Fruit fly (Drosophila melanogaster) whole organism, embryonic: ENCODE measurements around the gene LysRS.

Source experiments
- Abd-B ChIP-seq: fragments of 200-800 bp; sonication (Bioruptor generic); optimal IDR thresholded peaks from 2 replicates; lab custom pipeline; 2018; ENCODE audit warnings: missing biosample characterization, mild to moderate bottlenecking, missing genetic modification characterization, moderate library complexity
- CG10209 ChIP-seq: fragments of 200-800 bp; sonication (Bioruptor generic); optimal IDR thresholded peaks from 3 replicates; lab custom pipeline; 2017; ENCODE audit warnings: missing biosample characterization, mild to moderate bottlenecking, missing genetic modification characterization, missing genetic modification reagents
- CG10274 ChIP-seq: fragments of 200-800 bp; sonication (Bioruptor generic); optimal IDR thresholded peaks from 3 replicates; lab custom pipeline; 2017; ENCODE audit warnings: missing biosample characterization, mild to moderate bottlenecking, missing genetic modification characterization
- CG11398 ChIP-seq: fragments of 200-800 bp; sonication (Bioruptor generic); optimal IDR thresholded peaks from 2 replicates; lab custom pipeline; 2016; ENCODE audit warnings: missing biosample characterization, missing genetic modification characterization
- CG11696 ChIP-seq: fragments of 200-800 bp; sonication (Bioruptor generic); IDR thresholded peaks from 2 replicates; pipeline ENCODE4 v1.3.6; 2022; ENCODE audit warnings: missing biosample characterization, missing genetic modification characterization
- CG12769 ChIP-seq: fragments of 200-800 bp; sonication (Bioruptor generic); optimal IDR thresholded peaks from 2 replicates; lab custom pipeline; 2019; ENCODE audit warnings: missing biosample characterization, mild to moderate bottlenecking, missing genetic modification characterization, moderate library complexity
- CG13624 ChIP-seq: fragments of 200-800 bp; sonication (Bioruptor generic); optimal IDR thresholded peaks from 2 replicates; lab custom pipeline; 2016; ENCODE audit warnings: missing biosample characterization, missing genetic modification characterization
- CG14965 ChIP-seq: fragments of 200-800 bp; sonication (Bioruptor generic); optimal IDR thresholded peaks from 2 replicates; lab custom pipeline; 2016; ENCODE audit warnings: missing biosample characterization, missing genetic modification characterization, borderline replicate concordance
- CG16815 ChIP-seq: fragments of 200-800 bp; sonication (Bioruptor generic); optimal IDR thresholded peaks from 3 replicates; lab custom pipeline; 2017; ENCODE audit warnings: missing biosample characterization, mild to moderate bottlenecking, missing genetic modification characterization
- CG17361 ChIP-seq: fragments of 200-800 bp; sonication (Bioruptor generic); IDR thresholded peaks from 3 replicates; pipeline ENCODE4 v1.3.6; 2022; ENCODE audit warnings: missing biosample characterization, missing genetic modification characterization
- CG17385 ChIP-seq: fragments of 200-800 bp; sonication (Bioruptor generic); optimal IDR thresholded peaks from 3 replicates; lab custom pipeline; 2018; ENCODE audit warnings: missing biosample characterization, mild to moderate bottlenecking, missing genetic modification characterization
- CG30431 ChIP-seq: fragments of 200-800 bp; sonication (Bioruptor generic); optimal IDR thresholded peaks from 2 replicates; lab custom pipeline; 2017; ENCODE audit warnings: missing biosample characterization, missing genetic modification characterization
- CG32532 ChIP-seq: fragments of 200-800 bp; sonication (Bioruptor generic); IDR thresholded peaks from 2 replicates; pipeline ENCODE4 v1.3.6; 2022; ENCODE audit warnings: missing biosample characterization, missing genetic modification characterization
- CG3726 ChIP-seq: fragments of 200-800 bp; sonication (Bioruptor generic); IDR thresholded peaks from 3 replicates; pipeline ENCODE4, ENCODE4 v1.3.6; 2022; ENCODE audit warnings: missing biosample characterization, missing genetic modification characterization
- CG3847 ChIP-seq: fragments of 200-800 bp; sonication (Bioruptor generic); IDR thresholded peaks from 2 replicates; pipeline ENCODE4 v1.3.6; 2022; ENCODE audit warnings: missing biosample characterization, missing genetic modification characterization
- CG4360 ChIP-seq: fragments of 200-800 bp; sonication (Bioruptor generic); IDR thresholded peaks from 2 replicates; pipeline ENCODE4 v1.3.6; 2022; ENCODE audit warnings: missing biosample characterization, missing genetic modification characterization
- CG4404 ChIP-seq: fragments of 200-800 bp; sonication (Bioruptor generic); IDR thresholded peaks from 2 replicates; pipeline ENCODE4 v1.3.6; 2022; ENCODE audit warnings: missing biosample characterization, missing genetic modification characterization
- CG5180 ChIP-seq: fragments of 200-800 bp; sonication (Bioruptor generic); optimal IDR thresholded peaks from 3 replicates; lab custom pipeline; 2017; ENCODE audit warnings: missing biosample characterization, missing genetic modification characterization, mild to moderate bottlenecking, moderate library complexity, missing genetic modification reagents
- CG6813 ChIP-seq: fragments of 200-800 bp; sonication (Bioruptor generic); optimal IDR thresholded peaks from 2 replicates; lab custom pipeline; 2017; ENCODE audit warnings: missing biosample characterization, missing genetic modification characterization, mild to moderate bottlenecking, moderate library complexity, missing genetic modification reagents
- CG8944 ChIP-seq: fragments of 200-800 bp; sonication (Bioruptor generic); optimal IDR thresholded peaks from 3 replicates; lab custom pipeline; 2016; ENCODE audit warnings: missing biosample characterization, missing genetic modification characterization
- CG9215 ChIP-seq: fragments of 200-800 bp; sonication (Bioruptor generic); IDR thresholded peaks from 2 replicates; pipeline ENCODE4 v1.3.6; 2022; ENCODE audit warnings: missing biosample characterization, missing genetic modification characterization
- E2f1 ChIP-seq: fragments of 200-800 bp; sonication (Bioruptor generic); IDR thresholded peaks from 2 replicates; pipeline ENCODE4 v1.3.6; 2022; ENCODE audit warnings: missing biosample characterization, missing genetic modification characterization
- Fer3 ChIP-seq: fragments of 200-800 bp; sonication (Bioruptor generic); optimal IDR thresholded peaks from 2 replicates; lab custom pipeline; 2018; ENCODE audit warnings: missing biosample characterization, mild to moderate bottlenecking, missing genetic modification characterization, moderate library complexity
- GATAe ChIP-seq: fragments of 200-800 bp; sonication (Bioruptor generic); conservative IDR thresholded peaks from 2 replicates; pipeline ENCODE4 v1.3.6; 2022; ENCODE audit warnings: missing biosample characterization, missing genetic modification characterization
- H15 ChIP-seq: fragments of 200-800 bp; sonication (Bioruptor generic); IDR thresholded peaks from 3 replicates; pipeline ENCODE4 v1.3.6; 2022; ENCODE audit warnings: missing biosample characterization, missing genetic modification characterization
- HLH4C ChIP-seq: fragments of 200-800 bp; sonication (Bioruptor generic); IDR thresholded peaks from 3 replicates; pipeline ENCODE4 v1.3.6; 2022; ENCODE audit warnings: missing biosample characterization, missing genetic modification characterization; ENCODE audit not compliant: partially characterized antibody
- Hand ChIP-seq: fragments of 200-800 bp; sonication (Bioruptor generic); optimal IDR thresholded peaks from 2 replicates; lab custom pipeline; 2017; ENCODE audit warnings: mild to moderate bottlenecking, missing biosample characterization, missing genetic modification reagents, missing genetic modification characterization
- Jarid2 ChIP-seq: fragments of 200-800 bp; sonication (Bioruptor generic); optimal IDR thresholded peaks from 3 replicates; lab custom pipeline; 2017; ENCODE audit warnings: mild to moderate bottlenecking, missing biosample characterization, missing genetic modification reagents, missing genetic modification characterization
- TFAM ChIP-seq: fragments of 200-800 bp; sonication (Bioruptor generic); optimal IDR thresholded peaks from 2 replicates; lab custom pipeline; 2017; ENCODE audit warnings: missing biosample characterization, missing genetic modification characterization, inconsistent platforms
- az2 ChIP-seq: fragments of 200-800 bp; sonication (Bioruptor generic); optimal IDR thresholded peaks from 3 replicates; lab custom pipeline; 2016; ENCODE audit warnings: missing biosample characterization, missing genetic modification characterization
- btn ChIP-seq: fragments of 200-800 bp; sonication (Bioruptor generic); optimal IDR thresholded peaks from 2 replicates; lab custom pipeline; 2016; ENCODE audit warnings: missing biosample characterization, missing genetic modification characterization
- cwo ChIP-seq: fragments of 200-800 bp; sonication (Bioruptor generic); optimal IDR thresholded peaks from 3 replicates; lab custom pipeline; 2017; ENCODE audit warnings: missing biosample characterization, missing genetic modification characterization, mild to moderate bottlenecking, moderate library complexity, missing genetic modification reagents
- dmrt11E ChIP-seq: fragments of 200-800 bp; sonication (Bioruptor generic); optimal IDR thresholded peaks from 3 replicates; lab custom pipeline; 2018; ENCODE audit warnings: missing biosample characterization, mild to moderate bottlenecking, missing genetic modification characterization, moderate library complexity
- ems ChIP-seq: fragments of 200-800 bp; sonication (Bioruptor generic); optimal IDR thresholded peaks from 3 replicates; lab custom pipeline; 2016; ENCODE audit warnings: missing biosample characterization, missing genetic modification characterization
- fd102C ChIP-seq: fragments of 200-800 bp; sonication (Bioruptor generic); optimal IDR thresholded peaks from 2 replicates; lab custom pipeline; 2018; ENCODE audit warnings: missing biosample characterization, mild to moderate bottlenecking, missing genetic modification characterization, moderate library complexity
- ftz-f1 ChIP-seq: fragments of 200-800 bp; sonication (Bioruptor generic); optimal IDR thresholded peaks from 2 replicates; lab custom pipeline; 2016; ENCODE audit warnings: missing biosample characterization, missing genetic modification characterization
- gem ChIP-seq: fragments of 200-800 bp; sonication (Bioruptor generic); optimal IDR thresholded peaks from 2 replicates; lab custom pipeline; 2019; ENCODE audit warnings: missing biosample characterization, mild to moderate bottlenecking, missing genetic modification characterization, moderate library complexity
- grau ChIP-seq: fragments of 200-800 bp; optimal IDR thresholded peaks from 3 replicates; lab custom pipeline; 2019; ENCODE audit warnings: missing biosample characterization, mild to moderate bottlenecking, missing genetic modification characterization, moderate library complexity
- nmo ChIP-seq: fragments of 200-800 bp; sonication (Bioruptor generic); optimal IDR thresholded peaks from 2 replicates; lab custom pipeline; 2018; ENCODE audit warnings: missing biosample characterization, mild to moderate bottlenecking, missing genetic modification characterization, moderate library complexity
- phol ChIP-seq: fragments of 200-800 bp; sonication (Bioruptor generic); optimal IDR thresholded peaks from 3 replicates; lab custom pipeline; 2018; ENCODE audit warnings: missing biosample characterization, mild to moderate bottlenecking, missing genetic modification characterization, moderate library complexity
- rib ChIP-seq: fragments of 200-800 bp; sonication (Bioruptor generic); IDR thresholded peaks from 2 replicates; pipeline ENCODE4 v1.3.6; 2022; ENCODE audit warnings: missing biosample characterization, missing genetic modification characterization
- run ChIP-seq: fragments of 200-800 bp; sonication (Bioruptor generic); optimal IDR thresholded peaks from 3 replicates; lab custom pipeline; 2018; ENCODE audit warnings: missing biosample characterization, mild to moderate bottlenecking, missing genetic modification characterization
- schlank ChIP-seq: fragments of 200-800 bp; sonication (Bioruptor generic); optimal IDR thresholded peaks from 2 replicates; lab custom pipeline; 2018; ENCODE audit warnings: missing biosample characterization, mild to moderate bottlenecking, missing genetic modification characterization
- slbo ChIP-seq: fragments of 200-800 bp; sonication (Bioruptor generic); IDR thresholded peaks from 2 replicates; pipeline ENCODE4 v1.3.6; 2022; ENCODE audit warnings: missing biosample characterization, missing genetic modification characterization
- ssp ChIP-seq: fragments of 200-800 bp; sonication (Bioruptor generic); IDR thresholded peaks from 2 replicates; pipeline ENCODE4 v1.3.6; 2022; ENCODE audit warnings: missing biosample characterization, missing genetic modification characterization
- tgo ChIP-seq: fragments of 200-800 bp; sonication (Bioruptor generic); IDR thresholded peaks from 3 replicates; pipeline ENCODE4 v1.3.6; 2022; ENCODE audit warnings: missing biosample characterization, missing genetic modification characterization
- vvl ChIP-seq: fragments of 200-800 bp; sonication (Bioruptor generic); IDR thresholded peaks from 2 replicates; pipeline ENCODE4 v1.3.6; 2022; ENCODE audit warnings: missing biosample characterization, missing genetic modification characterization
- z ChIP-seq: fragments of 200-800 bp; sonication (Bioruptor generic); IDR thresholded peaks from 3 replicates; pipeline ENCODE4 v1.3.6; 2022; ENCODE audit warnings: missing biosample characterization, missing genetic modification characterization

Gene LysRS

DNA sequence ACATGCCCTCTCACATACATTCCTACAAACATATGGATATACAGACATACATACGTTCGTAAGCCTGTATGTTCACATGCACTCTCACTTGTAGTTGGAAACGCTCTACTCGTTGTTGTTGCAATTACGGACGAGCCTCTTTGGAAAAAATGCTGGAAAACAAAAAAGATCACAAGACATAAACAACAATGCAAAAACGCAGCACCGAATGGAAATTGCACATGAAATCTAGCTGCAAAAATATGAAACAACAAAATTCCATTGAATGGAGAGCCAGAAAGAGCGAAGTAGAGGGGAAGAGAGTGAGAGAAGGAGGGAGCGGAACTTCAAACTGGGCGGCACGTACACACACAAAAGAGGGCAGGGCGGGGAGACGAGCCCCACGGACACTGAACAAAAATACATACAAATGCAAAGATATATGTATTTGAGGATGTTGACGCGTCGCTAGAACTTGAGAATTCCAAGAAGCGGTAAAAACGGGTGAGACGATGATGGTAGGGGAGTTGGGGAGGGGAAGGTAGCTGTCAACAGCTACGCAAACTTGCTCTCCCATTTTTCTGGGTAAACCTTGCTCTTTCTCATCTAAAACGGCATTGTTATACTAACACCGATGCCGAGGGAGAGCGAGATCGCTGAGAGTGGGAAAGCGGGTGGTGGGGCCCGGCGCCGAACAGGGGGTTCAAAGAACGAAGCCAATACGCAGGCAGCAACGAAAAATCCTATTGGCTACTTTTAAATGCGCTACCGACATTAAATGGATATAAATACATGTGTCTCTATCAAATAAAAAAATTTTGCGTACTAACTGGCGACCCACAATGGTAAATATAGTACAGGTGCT, 24.4 kb downstream of the LysRS start (continued):
- peak; percentile 79 for TF ChIP-seq z (GFP tag; lab: Robert Waterston, UW)
- peak; percentile 34; the same call in 1 of the 2 replicates for TF ChIP-seq CG4404 (GFP tag; lab: Robert Waterston, UW)
- no peak for TF ChIP-seq CG10209 (GFP tag; lab: Kevin White, UChicago)
- TF ChIP-seq fd102C (GFP tag; lab: Kevin White, UChicago) = no peak
- no peak for TF ChIP-seq CG4360
- peak; percentile 1 for TF ChIP-seq schlank (tag; lab: Kevin White, UChicago)
- no peak for TF ChIP-seq CG11696
- no peak for TF ChIP-seq nmo (GFP tag; lab: Kevin White, UChicago)
- 0 out of 2 replicates have a peak, but pooled peaks have one; percentile 17 for TF ChIP-seq vvl (GFP tag; lab: Robert Waterston, UW)
- no peak for TF ChIP-seq CG3726 (GFP tag; lab: Robert Waterston, UW)
- peak; percentile 30 for TF ChIP-seq CG13624 (GFP tag; lab: Kevin White, UChicago)
- TF ChIP-seq rib = peak; percentile 78; the same call in 1 of the 2 replicates
- TF ChIP-seq CG10274 (GFP tag; lab: Kevin White, UChicago) = peak; percentile 73
- peak; percentile 13; the same call in 1 of the 3 replicates for TF ChIP-seq tgo (GFP tag; lab: Robert Waterston, UW)
- peak; percentile 51 for TF ChIP-seq gem (tag; lab: Kevin White, UChicago)
- TF ChIP-seq Abd-B (GFP tag; lab: Kevin White, UChicago) = peak; percentile 61
- TF ChIP-seq CG12769 = peak; percentile 89
- no peak for TF ChIP-seq GATAe (GFP tag; lab: Robert Waterston, UW)
- no peak for TF ChIP-seq HLH4C
- TF ChIP-seq ftz-f1 = peak; percentile 93
- peak; percentile 4 for TF ChIP-seq CG16815 (GFP tag; lab: Kevin White, UChicago)
- peak; percentile 45 for TF ChIP-seq CG11398 (GFP tag; lab: Kevin White, UChicago)
- no peak; the same call in 1 of the 3 replicates for TF ChIP-seq CG17361 (GFP tag; lab: Robert Waterston, UW)
- TF ChIP-seq btn (GFP tag; lab: Kevin White, UChicago) = no peak
- TF ChIP-seq ems (GFP tag; lab: Kevin White, UChicago) = no peak
- 0 out of 2 replicates have a peak, but pooled peaks have one; percentile 42 for TF ChIP-seq CG3847
- peak; percentile 55 for TF ChIP-seq CG32532 (GFP tag; lab: Robert Waterston, UW)
- TF ChIP-seq Fer3 (tag; lab: Kevin White, UChicago) = no peak
- TF ChIP-seq grau (tag; lab: Kevin White, UChicago) = peak; percentile 44
- TF ChIP-seq Jarid2 = no peak
- no peak for TF ChIP-seq az2 (GFP tag; lab: Kevin White, UChicago)
- no peak for TF ChIP-seq CG5180 (GFP tag; lab: Kevin White, UChicago)
- TF ChIP-seq H15 (GFP tag; lab: Robert Waterston, UW) = no peak
- TF ChIP-seq CG9215 (GFP tag; lab: Robert Waterston, UW) = peak; percentile 42; the same call in 1 of the 2 replicates
- peak; percentile 14 for TF ChIP-seq CG30431 (GFP tag; lab: Kevin White, UChicago)
- TF ChIP-seq phol = peak; percentile 20
- TF ChIP-seq ssp = 0 out of 2 replicates have a peak, but pooled peaks have one; percentile 19
- TF ChIP-seq Hand = peak; percentile 12
- TF ChIP-seq slbo (GFP tag; lab: Robert Waterston, UW) = peak; percentile 57; the same call in 1 of the 2 replicates
- TF ChIP-seq CG8944 (GFP tag; lab: Kevin White, UChicago) = no peak
- no peak for TF ChIP-seq CG17385 (GFP tag; lab: Kevin White, UChicago)
- TF ChIP-seq CG6813 (GFP tag; lab: Kevin White, UChicago) = peak; percentile 39
- peak; percentile 27 for TF ChIP-seq cwo (GFP tag; lab: Kevin White, UChicago)
- no peak for TF ChIP-seq CG14965
- TF ChIP-seq dmrt11E (tag; lab: Kevin White, UChicago) = peak; percentile 12
- TF ChIP-seq run (tag; lab: Kevin White, UChicago) = no peak
- no peak for TF ChIP-seq TFAM (GFP tag; lab: Kevin White, UChicago)
- TF ChIP-seq E2f1 (GFP tag; lab: Robert Waterston, UW) = 0 out of 2 replicates have a peak, but pooled peaks have one; percentile 30
